Fruit fly (Drosophila melanogaster) whole organism, embryonic: ENCODE measurements around the gene BOD1.

Experiments
- CG10565 ChIP-seq: fragments of 200-800 bp; sonication (Bioruptor generic); optimal IDR thresholded peaks from 3 replicates; lab custom pipeline; 2016; ENCODE audit warnings: missing biosample characterization, mild to moderate bottlenecking, missing genetic modification characterization
- CG10979 ChIP-seq: fragments of 200-800 bp; sonication (Bioruptor generic); optimal IDR thresholded peaks from 2 replicates; lab custom pipeline; 2018; ENCODE audit warnings: missing biosample characterization, mild to moderate bottlenecking, missing genetic modification characterization, moderate library complexity
- CG12391 ChIP-seq: fragments of 200-800 bp; sonication (Bioruptor generic); optimal IDR thresholded peaks from 3 replicates; lab custom pipeline; 2018; ENCODE audit warnings: missing biosample characterization, mild to moderate bottlenecking, missing genetic modification characterization, moderate library complexity
- CG12769 ChIP-seq: fragments of 200-800 bp; sonication (Bioruptor generic); optimal IDR thresholded peaks from 2 replicates; lab custom pipeline; 2019; ENCODE audit warnings: missing biosample characterization, mild to moderate bottlenecking, missing genetic modification characterization, moderate library complexity
- CG13123 ChIP-seq: fragments of 200-800 bp; sonication (Bioruptor generic); optimal IDR thresholded peaks from 2 replicates; lab custom pipeline; 2016; ENCODE audit warnings: missing biosample characterization, missing genetic modification characterization
- CG14860 ChIP-seq: fragments of 200-800 bp; sonication (Bioruptor generic); IDR thresholded peaks from 3 replicates; pipeline ENCODE4 v1.3.6; 2022; ENCODE audit warnings: missing biosample characterization, missing genetic modification characterization; ENCODE audit not compliant: partially characterized antibody
- CG2202 ChIP-seq: fragments of 200-800 bp; sonication (Bioruptor generic); optimal IDR thresholded peaks from 2 replicates; lab custom pipeline; 2018; ENCODE audit warnings: missing biosample characterization, mild to moderate bottlenecking, missing genetic modification characterization
- CG5953 ChIP-seq: fragments of 200-800 bp; sonication (Bioruptor generic); IDR thresholded peaks from 2 replicates; pipeline ENCODE4 v1.3.6; 2022; ENCODE audit warnings: missing biosample characterization, missing genetic modification characterization
- CG8924 ChIP-seq: fragments of 200-800 bp; optimal IDR thresholded peaks from 3 replicates; lab custom pipeline; 2019; ENCODE audit warnings: missing biosample characterization, mild to moderate bottlenecking, missing genetic modification characterization, moderate library complexity
- CG9727 ChIP-seq: fragments of 200-800 bp; sonication (Bioruptor generic); optimal IDR thresholded peaks from 3 replicates; lab custom pipeline; 2017; ENCODE audit warnings: missing biosample characterization, mild to moderate bottlenecking, missing genetic modification characterization
- Dad ChIP-seq: fragments of 200-800 bp; sonication (Bioruptor generic); optimal IDR thresholded peaks from 3 replicates; lab custom pipeline; 2016; ENCODE audit warnings: missing biosample characterization, missing genetic modification characterization
- Dip3 ChIP-seq: fragments of 200-800 bp; sonication (Bioruptor generic); optimal IDR thresholded peaks from 3 replicates; lab custom pipeline; 2016; ENCODE audit warnings: missing biosample characterization, missing genetic modification characterization
- Dll ChIP-seq: fragments of 200-800 bp; sonication (Bioruptor generic); IDR thresholded peaks from 4 replicates; pipeline ENCODE4 v1.3.6; 2022; ENCODE audit warnings: missing biosample characterization, missing genetic modification characterization; ENCODE audit not compliant: partially characterized antibody
- Dref ChIP-seq: fragments of 200-800 bp; sonication (Bioruptor generic); IDR thresholded peaks from 2 replicates; pipeline ENCODE4 v1.3.6; 2022; ENCODE audit warnings: missing biosample characterization, missing genetic modification characterization
- Drgx ChIP-seq: fragments of 200-800 bp; sonication (Bioruptor generic); IDR thresholded peaks from 2 replicates; pipeline ENCODE4 v1.3.6; 2022; ENCODE audit warnings: missing biosample characterization, missing genetic modification characterization
- Ets65A ChIP-seq: fragments of 200-800 bp; sonication (Bioruptor generic); peaks from one replicate; lab custom pipeline; 2016; ENCODE audit warnings: missing biosample characterization, missing genetic modification characterization
- Fer3 ChIP-seq: fragments of 200-800 bp; sonication (Bioruptor generic); optimal IDR thresholded peaks from 2 replicates; lab custom pipeline; 2018; ENCODE audit warnings: missing biosample characterization, mild to moderate bottlenecking, missing genetic modification characterization, moderate library complexity
- HmgD ChIP-seq: fragments of 200-800 bp; sonication (Bioruptor generic); optimal IDR thresholded peaks from 3 replicates; lab custom pipeline; 2016; ENCODE audit warnings: missing biosample characterization, missing genetic modification characterization
- Med ChIP-seq: fragments of 200-800 bp; sonication (Bioruptor generic); peaks from one replicate; lab custom pipeline; 2016; ENCODE audit warnings: missing biosample characterization, missing genetic modification characterization, mild to moderate bottlenecking, inconsistent platforms, moderate library complexity
- Mes4 ChIP-seq: fragments of 200-800 bp; sonication (Bioruptor generic); optimal IDR thresholded peaks from 2 replicates; lab custom pipeline; 2016; ENCODE audit warnings: missing biosample characterization, missing genetic modification characterization
- Mrtf ChIP-seq: fragments of 200-800 bp; sonication (Bioruptor generic); IDR thresholded peaks from 3 replicates; pipeline ENCODE4 v1.3.6; 2022; ENCODE audit warnings: missing biosample characterization, missing genetic modification characterization
- Rfx ChIP-seq: fragments of 200-800 bp; sonication (Bioruptor generic); IDR thresholded peaks from 2 replicates; pipeline ENCODE4 v1.3.6; 2022; ENCODE audit warnings: missing biosample characterization, missing genetic modification characterization
- Tbp ChIP-seq: fragments of >200 bp; optimal IDR thresholded peaks from 2 replicates; lab custom pipeline; 2018; ENCODE audit warnings: missing biosample characterization, missing genetic modification characterization
- Trl ChIP-seq, 3 experiments: fragments of >200 bp in 2 of 3; fragments of 200-800 bp in 1 of 3; sonication (Bioruptor generic) in 1 of 3; optimal IDR thresholded peaks; 2 replicates in 1 of 3; 3 replicates in 2 of 3; lab custom pipeline; 2016 to 2017; ENCODE audit warnings: missing biosample characterization in 1 of 3, missing genetic modification characterization in 1 of 3
- Xbp1 ChIP-seq: fragments of 200-800 bp; sonication (Bioruptor generic); optimal IDR thresholded peaks from 3 replicates; lab custom pipeline; 2016; ENCODE audit warnings: missing biosample characterization, mild to moderate bottlenecking, missing genetic modification characterization
- aop ChIP-seq: fragments of 200-800 bp; sonication (Bioruptor generic); IDR thresholded peaks from 2 replicates; pipeline ENCODE4 v1.3.6; 2022; ENCODE audit warnings: missing biosample characterization, missing genetic modification characterization
- bigmax ChIP-seq: fragments of 200-800 bp; sonication (Bioruptor generic); optimal IDR thresholded peaks from 2 replicates; lab custom pipeline; 2018; ENCODE audit warnings: missing biosample characterization, mild to moderate bottlenecking, missing genetic modification characterization
- crol ChIP-seq: fragments of 200-800 bp; sonication (Bioruptor generic); IDR thresholded peaks from 2 replicates; pipeline ENCODE4 v1.3.6; 2022; ENCODE audit warnings: missing biosample characterization, missing genetic modification characterization
- dysf ChIP-seq: fragments of 200-800 bp; sonication (Bioruptor generic); IDR thresholded peaks from 3 replicates; pipeline ENCODE4 v1.3.6; 2022; ENCODE audit warnings: missing biosample characterization, missing genetic modification characterization
- emc ChIP-seq: fragments of 200-800 bp; sonication (Bioruptor generic); optimal IDR thresholded peaks from 2 replicates; lab custom pipeline; 2016; ENCODE audit warnings: missing biosample characterization, missing genetic modification characterization
- exex ChIP-seq: fragments of 200-800 bp; sonication (Bioruptor generic); optimal IDR thresholded peaks from 4 replicates; lab custom pipeline; 2018; ENCODE audit warnings: missing biosample characterization, mild to moderate bottlenecking, missing genetic modification characterization, moderate library complexity
- grau ChIP-seq: fragments of 200-800 bp; optimal IDR thresholded peaks from 3 replicates; lab custom pipeline; 2019; ENCODE audit warnings: missing biosample characterization, mild to moderate bottlenecking, missing genetic modification characterization, moderate library complexity
- gsb ChIP-seq: fragments of 200-800 bp; sonication (Bioruptor generic); IDR thresholded peaks from 2 replicates; pipeline ENCODE4 v1.3.6; 2022; ENCODE audit warnings: missing biosample characterization, missing genetic modification characterization
- kah ChIP-seq: fragments of 200-800 bp; sonication (Bioruptor generic); optimal IDR thresholded peaks from 2 replicates; lab custom pipeline; 2018; ENCODE audit warnings: missing biosample characterization, mild to moderate bottlenecking, missing genetic modification characterization
- mirr ChIP-seq: fragments of 200-800 bp; sonication (Bioruptor generic); optimal IDR thresholded peaks from 3 replicates; lab custom pipeline; 2018; ENCODE audit warnings: missing biosample characterization, mild to moderate bottlenecking, missing genetic modification characterization
- nerfin-2 ChIP-seq: fragments of 200-800 bp; sonication (Bioruptor generic); IDR thresholded peaks from 2 replicates; pipeline ENCODE4 v1.3.6; 2022; ENCODE audit warnings: missing biosample characterization, missing genetic modification characterization; ENCODE audit not compliant: partially characterized antibody
- nom ChIP-seq: fragments of 200-800 bp; sonication (Bioruptor generic); optimal IDR thresholded peaks from 2 replicates; lab custom pipeline; 2017; ENCODE audit warnings: missing biosample characterization, missing genetic modification characterization, mild to moderate bottlenecking, moderate library complexity, missing genetic modification reagents
- pros ChIP-seq: fragments of 200-800 bp; sonication (Bioruptor generic); optimal IDR thresholded peaks from 3 replicates; lab custom pipeline; 2019; ENCODE audit warnings: missing biosample characterization, mild to moderate bottlenecking, missing genetic modification characterization, moderate library complexity
- scrt ChIP-seq: fragments of 200-800 bp; sonication (Bioruptor generic); optimal IDR thresholded peaks from 2 replicates; lab custom pipeline; 2018; ENCODE audit warnings: missing biosample characterization, mild to moderate bottlenecking, missing genetic modification characterization, moderate library complexity
- sens ChIP-seq: fragments of 200-800 bp; sonication (Bioruptor generic); peaks from one replicate; lab custom pipeline; 2016; ENCODE audit warnings: missing biosample characterization, missing genetic modification characterization
- slbo ChIP-seq: fragments of 200-800 bp; sonication (Bioruptor generic); IDR thresholded peaks from 2 replicates; pipeline ENCODE4 v1.3.6; 2022; ENCODE audit warnings: missing biosample characterization, missing genetic modification characterization
- so ChIP-seq: fragments of 200-800 bp; sonication (Bioruptor generic); IDR thresholded peaks from 3 replicates; pipeline ENCODE4 v1.3.6; 2022; ENCODE audit warnings: missing biosample characterization, missing genetic modification characterization
- sug ChIP-seq: fragments of 200-800 bp; optimal IDR thresholded peaks from 2 replicates; lab custom pipeline; 2019; ENCODE audit warnings: missing biosample characterization, mild to moderate bottlenecking, missing genetic modification characterization, moderate library complexity
- wdn ChIP-seq: fragments of 200-800 bp; sonication (Bioruptor generic); IDR thresholded peaks from 2 replicates; pipeline ENCODE4 v1.3.6; 2022; ENCODE audit warnings: missing biosample characterization, missing genetic modification characterization
- zfh1 ChIP-seq: fragments of 200-800 bp; sonication (Bioruptor generic); IDR thresholded peaks from 3 replicates; pipeline ENCODE4 v1.3.6; 2022; ENCODE audit warnings: missing biosample characterization, missing genetic modification characterization

BOD1 gene

dm6 chr3R:27925971-27926533 lies 12.0 kb upstream of the BOD1 start (continued):
- TF ChIP-seq CG10565 (GFP tag; lab: Kevin White, UChicago) (no peak), CG12391 (tag; lab: Kevin White, UChicago) (no peak), nerfin-2 (no peak), Ets65A (GFP tag; lab: Kevin White, UChicago) (peak; percentile 64), CG2202 (tag; lab: Kevin White, UChicago) (no peak), CG5953 (GFP tag; lab: Robert Waterston, UW) (no peak), Trl (optimal IDR thresholded peaks at IDR 0.05; lab: Kevin White, UChicago) (no peak), Trl (GFP tag; optimal IDR thresholded peaks at IDR 0.05; lab: Kevin White, UChicago) (no peak), emc (no peak), nom (GFP tag; lab: Kevin White, UChicago) (no peak), Xbp1 (GFP tag; lab: Kevin White, UChicago) (no peak), exex (tag; lab: Kevin White, UChicago) (peak; percentile 24), Drgx (GFP tag; lab: Robert Waterston, UW) (0 out of 2 replicates have a peak, but pooled peaks have one; percentile 6), CG8924 (tag; lab: Kevin White, UChicago) (no peak), scrt (GFP tag; lab: Kevin White, UChicago) (no peak), mirr (GFP tag; lab: Kevin White, UChicago) (no peak), HmgD (GFP tag; lab: Kevin White, UChicago) (no peak), sens (GFP tag; lab: Kevin White, UChicago) (peak; percentile 71), CG10979 (tag; lab: Kevin White, UChicago) (no peak), CG13123 (no peak), CG12769 (no peak), Dip3 (GFP tag; lab: Kevin White, UChicago) (no peak), pros (GFP tag; lab: Kevin White, UChicago) (no peak), aop (no peak), Tbp (no peak), bigmax (GFP tag; lab: Kevin White, UChicago) (no peak), Mes4 (no peak), Mrtf (GFP tag; lab: Robert Waterston, UW) (no peak), grau (tag; lab: Kevin White, UChicago) (peak; percentile 41), dysf (GFP tag; lab: Robert Waterston, UW) (0 out of 3 replicates have a peak, but pooled peaks have one; percentile 14), Med (GFP tag; lab: Kevin White, UChicago) (peak; percentile 72), so (GFP tag; lab: Robert Waterston, UW) (no peak)

dm6 chr3R:27926738-27927215 lies 11.3 kb upstream of the BOD1 start:
- 0 out of 2 replicates have a peak, but pooled peaks have one; percentile 7 for TF ChIP-seq slbo (GFP tag; lab: Robert Waterston, UW)
- TF ChIP-seq wdn (GFP tag; lab: Robert Waterston, UW): 0 out of 2 replicates have a peak, but pooled peaks have one; percentile 17
- TF ChIP-seq Rfx (GFP tag; lab: Robert Waterston, UW): 0 out of 2 replicates have a peak, but pooled peaks have one; percentile 14
- TF ChIP-seq CG9727 (GFP tag; lab: Kevin White, UChicago): no peak
- TF ChIP-seq gsb: 0 out of 2 replicates have a peak, but pooled peaks have one; percentile 38
- TF ChIP-seq crol (GFP tag; lab: Robert Waterston, UW): peak; percentile 53; the same call in 1 of the 2 replicates
- peak; percentile 45 for TF ChIP-seq Med (GFP tag; lab: Kevin White, UChicago)
- peak; percentile 70 for TF ChIP-seq Ets65A (GFP tag; lab: Kevin White, UChicago)
- peak; percentile 62 for TF ChIP-seq exex (tag; lab: Kevin White, UChicago)
- no peak for TF ChIP-seq Dad
- TF ChIP-seq Fer3 (tag; lab: Kevin White, UChicago): no peak
- peak; percentile 79 for TF ChIP-seq kah (GFP tag; lab: Kevin White, UChicago)
- peak; percentile 27 for TF ChIP-seq sug (tag; lab: Kevin White, UChicago)
- 0 out of 3 replicates have a peak, but pooled peaks have one; percentile 44 for TF ChIP-seq zfh1
- TF ChIP-seq CG14860 (GFP tag; lab: Robert Waterston, UW): 0 out of 3 replicates have a peak, but pooled peaks have one; percentile 13
- TF ChIP-seq Dll (GFP tag; lab: Robert Waterston, UW): no peak
- TF ChIP-seq Dref (GFP tag; lab: Robert Waterston, UW): 0 out of 2 replicates have a peak, but pooled peaks have one; percentile 24
- peak; percentile 2 for TF ChIP-seq nom (GFP tag; lab: Kevin White, UChicago)
